Worm (Caenorhabditis elegans) whole organism, L4 larva: ENCODE measurements around the gene C45B11.5.

Experiments used
- F10B5.3 ChIP-seq: sonication (generic microtip); optimal IDR thresholded peaks from 2 replicates; lab custom pipeline; 2016; ENCODE audit warnings: mild to moderate bottlenecking, missing genetic modification characterization, missing compliant biosample characterization
- F26F4.8 ChIP-seq: fragments of 200-800 bp; sonication (Bioruptor generic); conservative IDR thresholded peaks from 2 replicates; pipeline ENCODE4 v1.3.6; 2022; ENCODE audit warnings: missing genetic modification characterization, missing compliant biosample characterization
- F37D6.2 ChIP-seq: sonication (generic microtip); optimal IDR thresholded peaks from 2 replicates; lab custom pipeline; 2016; ENCODE audit warnings: mild to moderate bottlenecking, missing genetic modification characterization, missing compliant biosample characterization
- F44E2.7 ChIP-seq: fragments of 200-800 bp; sonication (Bioruptor generic); IDR thresholded peaks from 2 replicates; pipeline ENCODE4 v2.1.2; 2022; ENCODE audit warnings: missing genetic modification characterization, missing compliant biosample characterization
- F49E8.2 ChIP-seq: sonication (generic microtip); optimal IDR thresholded peaks from 2 replicates; lab custom pipeline; 2016; ENCODE audit warnings: missing compliant biosample characterization, mild to moderate bottlenecking, missing genetic modification characterization, borderline replicate concordance
- T26A8.4 ChIP-seq: fragments of 200-800 bp; sonication (Bioruptor generic); IDR thresholded peaks from 2 replicates; pipeline ENCODE4 v1.3.6; 2022; ENCODE audit warnings: missing genetic modification characterization, missing compliant biosample characterization
- Y105C5A.15 ChIP-seq: fragments of 200-800 bp; sonication (Bioruptor generic); IDR thresholded peaks from 2 replicates; pipeline ENCODE4 v1.3.6; 2022; ENCODE audit warnings: missing genetic modification characterization, missing compliant biosample characterization
- aly-2 ChIP-seq: sonication (generic microtip); optimal IDR thresholded peaks from 2 replicates; lab custom pipeline; 2018; ENCODE audit warnings: missing biosample characterization, missing genetic modification characterization
- ama-1 ChIP-seq: fragments of 150-350 bp; optimal IDR thresholded peaks from 2 replicates; lab custom pipeline; 2014; ENCODE audit warnings: inconsistent platforms, mixed read lengths
- arid-1 ChIP-seq: fragments of 200-800 bp; sonication (Bioruptor generic); conservative IDR thresholded peaks from 2 replicates; pipeline ENCODE4 v1.3.6; 2022; ENCODE audit warnings: missing genetic modification reagents, missing genetic modification characterization, missing compliant biosample characterization
- ceh-20 ChIP-seq: fragments of 200-800 bp; sonication (Bioruptor generic); IDR thresholded peaks from 2 replicates; pipeline ENCODE4 v1.3.6; 2022; ENCODE audit warnings: missing genetic modification reagents, missing genetic modification characterization, missing compliant biosample characterization
- ces-1 ChIP-seq: fragments of 150-350 bp; sonication (generic microtip); optimal IDR thresholded peaks from 4 replicates; lab custom pipeline; 2014; ENCODE audit warnings: missing biosample characterization, missing genetic modification reagents, missing genetic modification characterization
- ctbp-1 ChIP-seq: fragments of 200-800 bp; sonication (Bioruptor generic); IDR thresholded peaks from 2 replicates; pipeline ENCODE4 v1.3.6; 2022; ENCODE audit warnings: missing genetic modification reagents, missing genetic modification characterization, missing compliant biosample characterization
- daf-12 ChIP-seq: fragments of 150-350 bp; optimal IDR thresholded peaks from 2 replicates; lab custom pipeline; 2014; ENCODE audit warnings: missing biosample characterization, missing genetic modification reagents, missing genetic modification characterization
- daf-16 ChIP-seq, 3 experiments: sonication (generic microtip); optimal IDR thresholded peaks; 2 replicates each; lab custom pipeline; 2016 to 2017; ENCODE audit warnings: missing genetic modification characterization in 3 of 3, missing genetic modification reagents in 3 of 3, mild to moderate bottlenecking in 2 of 3, missing compliant biosample characterization in 2 of 3, missing biosample characterization in 1 of 3, moderate library complexity in 1 of 3
- dpl-1 ChIP-seq: fragments of 150-350 bp; optimal IDR thresholded peaks from 2 replicates; lab custom pipeline; 2014; ENCODE audit warnings: missing biosample characterization, missing genetic modification reagents, missing genetic modification characterization
- egl-43 ChIP-seq: fragments of 200-800 bp; sonication (Bioruptor generic); IDR thresholded peaks from 2 replicates; pipeline ENCODE4 v1.3.6; 2022; ENCODE audit warnings: missing genetic modification reagents, missing genetic modification characterization, missing compliant biosample characterization
- hlh-11 ChIP-seq: fragments of 200-800 bp; sonication (Bioruptor generic); optimal IDR thresholded peaks from 2 replicates; lab custom pipeline; 2018; ENCODE audit warnings: mild to moderate bottlenecking, missing genetic modification characterization, missing compliant biosample characterization
- hlh-30 ChIP-seq: sonication (generic microtip); optimal IDR thresholded peaks from 2 replicates; lab custom pipeline; 2017; ENCODE audit warnings: antibody characterized with exemption, mild to moderate bottlenecking, missing genetic modification characterization, missing compliant biosample characterization; ENCODE audit not compliant: insufficient read depth
- hmg-1.1 ChIP-seq: fragments of 200-800 bp; sonication (Bioruptor generic); IDR thresholded peaks from 2 replicates; pipeline ENCODE4 v1.3.6; 2022; ENCODE audit warnings: missing genetic modification reagents, missing genetic modification characterization, missing compliant biosample characterization
- lim-7 ChIP-seq: fragments of 200-800 bp; sonication (Bioruptor generic); IDR thresholded peaks from 2 replicates; pipeline ENCODE4 v1.3.6; 2022; ENCODE audit warnings: missing genetic modification characterization, missing compliant biosample characterization
- lin-1 ChIP-seq: fragments of 200-800 bp; sonication (Bioruptor generic); IDR thresholded peaks from 2 replicates; pipeline ENCODE4 v1.3.6; 2022; ENCODE audit warnings: missing genetic modification reagents, missing genetic modification characterization, missing compliant biosample characterization
- lin-13 ChIP-seq: fragments of 150-350 bp; optimal IDR thresholded peaks from 2 replicates; lab custom pipeline; 2014; ENCODE audit warnings: missing biosample characterization, missing genetic modification reagents, missing genetic modification characterization
- lin-15B ChIP-seq: fragments of 150-350 bp; sonication (generic microtip); optimal IDR thresholded peaks from 3 replicates; lab custom pipeline; 2014; ENCODE audit warnings: missing biosample characterization, missing genetic modification characterization
- lin-29 ChIP-seq: fragments of 200-800 bp; sonication (Bioruptor generic); IDR thresholded peaks from 2 replicates; pipeline ENCODE4 v1.3.6; 2022; ENCODE audit warnings: missing genetic modification reagents, missing genetic modification characterization, missing compliant biosample characterization
- lin-38 ChIP-seq: fragments of 200-800 bp; sonication (Bioruptor generic); IDR thresholded peaks from 2 replicates; pipeline ENCODE4 v1.3.6; 2022; ENCODE audit warnings: missing genetic modification reagents, missing genetic modification characterization, missing compliant biosample characterization
- lsy-2 ChIP-seq, 2 experiments: fragments of 150-350 bp in 1 of 2; sonication (generic microtip) in 1 of 2; optimal IDR thresholded peaks; 2 replicates each; lab custom pipeline; 2014 to 2017; ENCODE audit warnings: missing biosample characterization in 2 of 2, missing genetic modification characterization in 2 of 2
- madf-5 ChIP-seq, 2 experiments: fragments of 200-800 bp; sonication (Bioruptor generic); IDR thresholded peaks; 2 replicates each; pipeline ENCODE4 v1.3.6; 2022; ENCODE audit warnings: missing compliant biosample characterization in 2 of 2, missing genetic modification characterization in 2 of 2
- madf-9 ChIP-seq: fragments of 200-800 bp; sonication (Bioruptor generic); conservative IDR thresholded peaks from 2 replicates; pipeline ENCODE4 v1.3.6; 2022; ENCODE audit warnings: missing genetic modification reagents, missing genetic modification characterization, missing compliant biosample characterization
- mep-1 ChIP-seq: fragments of 150-350 bp; sonication (generic microtip); optimal IDR thresholded peaks from 3 replicates; lab custom pipeline; 2014; ENCODE audit warnings: missing biosample characterization, missing genetic modification characterization
- mxl-2 ChIP-seq: fragments of 200-800 bp; sonication (Bioruptor generic); conservative IDR thresholded peaks from 2 replicates; pipeline ENCODE4 v1.3.6; 2022; ENCODE audit warnings: missing genetic modification reagents, missing genetic modification characterization, missing compliant biosample characterization
- nhr-10 ChIP-seq: fragments of 150-350 bp; optimal IDR thresholded peaks from 2 replicates; lab custom pipeline; 2014; ENCODE audit warnings: missing biosample characterization, missing genetic modification characterization
- nhr-11 ChIP-seq: fragments of 150-350 bp; optimal IDR thresholded peaks from 2 replicates; lab custom pipeline; 2014; ENCODE audit warnings: missing biosample characterization, missing genetic modification characterization
- nhr-28 ChIP-seq: fragments of 150-350 bp; optimal IDR thresholded peaks from 2 replicates; lab custom pipeline; 2014; ENCODE audit warnings: missing biosample characterization, missing genetic modification characterization
- nhr-42 ChIP-seq: fragments of 200-800 bp; sonication (Bioruptor generic); IDR thresholded peaks from 2 replicates; pipeline ENCODE4 v1.3.6; 2022; ENCODE audit warnings: missing genetic modification characterization, missing compliant biosample characterization
- nhr-6 ChIP-seq: fragments of 150-350 bp; optimal IDR thresholded peaks from 2 replicates; lab custom pipeline; 2014; ENCODE audit warnings: missing biosample characterization, missing genetic modification characterization
- pha-4 ChIP-seq, 2 experiments: fragments of 150-350 bp in 1 of 2; fragments of 200-800 bp in 1 of 2; sonication (Bioruptor generic) in 1 of 2; IDR thresholded peaks in 1 of 2; optimal IDR thresholded peaks in 1 of 2; 2 replicates each; pipeline versions ENCODE4 v1.3.6 to Lab custom; 2014 to 2022; ENCODE audit warnings: missing genetic modification characterization in 2 of 2, missing genetic modification reagents in 2 of 2, missing biosample characterization in 1 of 2, missing compliant biosample characterization in 1 of 2
- php-3 ChIP-seq: fragments of 200-800 bp; sonication (Bioruptor generic); IDR thresholded peaks from 2 replicates; pipeline ENCODE4 v1.3.6; 2022; ENCODE audit warnings: missing genetic modification reagents, missing genetic modification characterization, missing compliant biosample characterization
- pqm-1 ChIP-seq: sonication (generic microtip); optimal IDR thresholded peaks from 2 replicates; lab custom pipeline; 2017; ENCODE audit warnings: missing biosample characterization, missing genetic modification characterization
- rbr-2 ChIP-seq: sonication (generic microtip); optimal IDR thresholded peaks from 2 replicates; lab custom pipeline; 2016; ENCODE audit warnings: missing genotype, missing genetic modification characterization, missing compliant biosample characterization
- saeg-2 ChIP-seq: fragments of 200-800 bp; sonication (Bioruptor generic); IDR thresholded peaks from 2 replicates; pipeline ENCODE4 v1.3.6; 2022; ENCODE audit warnings: missing genetic modification reagents, missing genetic modification characterization, missing compliant biosample characterization
- set-16 ChIP-seq: fragments of 200-800 bp; sonication (Bioruptor generic); IDR thresholded peaks from 2 replicates; pipeline ENCODE4 v1.3.6; 2022; ENCODE audit warnings: missing genetic modification reagents, missing genetic modification characterization, missing compliant biosample characterization
- snpc-4 ChIP-seq: fragments of 150-350 bp; optimal IDR thresholded peaks from 2 replicates; lab custom pipeline; 2014; ENCODE audit warnings: missing biosample characterization, missing genetic modification characterization
- tag-97 ChIP-seq: fragments of 200-800 bp; sonication (Bioruptor generic); IDR thresholded peaks from 2 replicates; pipeline ENCODE4 v1.3.6; 2022; ENCODE audit warnings: missing genetic modification characterization, missing compliant biosample characterization
- tra-1 ChIP-seq: fragments of 200-800 bp; sonication (Bioruptor generic); IDR thresholded peaks from 2 replicates; pipeline ENCODE4 v1.3.6; 2022; ENCODE audit warnings: missing genetic modification reagents, missing genetic modification characterization, missing compliant biosample characterization
- unc-130 ChIP-seq: sonication (generic microtip); optimal IDR thresholded peaks from 2 replicates; lab custom pipeline; 2016; ENCODE audit warnings: missing genetic modification reagents, missing genetic modification characterization, missing compliant biosample characterization
- ztf-7 ChIP-seq: fragments of 150-350 bp; optimal IDR thresholded peaks from 2 replicates; lab custom pipeline; 2014; ENCODE audit warnings: missing biosample characterization, missing genetic modification characterization

The C45B11.5 gene

DNA sequence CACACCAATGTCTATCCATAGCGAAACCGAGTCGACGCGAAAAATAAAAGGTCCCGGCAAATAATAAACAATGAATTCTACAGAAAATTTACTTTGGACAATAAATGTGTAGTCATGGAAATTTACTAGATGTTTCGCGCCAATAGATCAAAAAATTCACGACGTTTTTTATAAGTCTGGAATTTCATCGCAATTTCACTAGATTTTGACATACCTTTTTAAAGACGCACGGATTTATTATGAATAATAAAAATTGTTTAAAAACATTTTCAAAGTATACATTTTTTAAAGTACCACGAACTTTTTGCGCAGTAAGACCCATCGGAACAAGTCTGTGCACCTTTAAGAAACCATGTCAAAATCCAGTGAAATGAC is 34.4 kb downstream of the C45B11.5 start:
- TF ChIP-seq lin-1 (GFP tag; lab: Robert Waterston, UW) = no peak
- no peak for TF ChIP-seq F49E8.2 (tag; lab: Kevin White, UChicago)
- no peak for TF ChIP-seq mep-1 (tag; lab: Kevin White, UChicago)
- no peak for TF ChIP-seq rbr-2 (tag; lab: Kevin White, UChicago)
- TF ChIP-seq pqm-1 (tag; lab: Kevin White, UChicago) = no peak
- no peak for TF ChIP-seq lin-15B (tag; lab: Kevin White, UChicago)
- TF ChIP-seq madf-9 (GFP tag; lab: Robert Waterston, UW) = no peak
- peak; percentile 16 for TF ChIP-seq F10B5.3 (tag; lab: Kevin White, UChicago)
- no peak for TF ChIP-seq ctbp-1 (GFP tag; lab: Robert Waterston, UW)
- TF ChIP-seq nhr-42 (GFP tag; lab: Robert Waterston, UW) = no peak
- TF ChIP-seq F26F4.8 (GFP tag; lab: Robert Waterston, UW) = no peak
- 0 out of 2 replicates have a peak, but pooled peaks have one; percentile 39 for TF ChIP-seq tag-97
- TF ChIP-seq nhr-10 (tag; lab: Kevin White, UChicago) = no peak
- no peak for TF ChIP-seq aly-2 (tag; lab: Kevin White, UChicago)
- no peak for TF ChIP-seq nhr-11 (tag; lab: Kevin White, UChicago)
- TF ChIP-seq set-16 = no peak
- TF ChIP-seq T26A8.4 = 0 out of 2 replicates have a peak, but pooled peaks have one; percentile 48
- TF ChIP-seq php-3 = no peak
- TF ChIP-seq F37D6.2 (tag; lab: Kevin White, UChicago) = no peak

- TF ChIP-seq lim-7 (GFP tag; lab: Robert Waterston, UW) = peak; percentile 57
- TF ChIP-seq lsy-2 (tag; optimal IDR thresholded peaks at IDR 0.05; lab: Kevin White, UChicago) = no peak
- TF ChIP-seq egl-43 = peak; percentile 77; the same call in 1 of the 2 replicates
- peak; percentile 1 for TF ChIP-seq pqm-1 (tag; lab: Kevin White, UChicago)
- TF ChIP-seq ztf-7 (tag; lab: Kevin White, UChicago) = no peak
- TF ChIP-seq hlh-11 = peak; percentile 15
- peak; percentile 25 for TF ChIP-seq aly-2 (tag; lab: Kevin White, UChicago)
- TF ChIP-seq tra-1 = peak; percentile 46; the same call in 1 of the 2 replicates
- TF ChIP-seq saeg-2 (GFP tag; lab: Robert Waterston, UW) = peak; percentile 67; the same call in 1 of the 2 replicates
- TF ChIP-seq ctbp-1 (GFP tag; lab: Robert Waterston, UW) = peak; percentile 75
- peak; percentile 10 for TF ChIP-seq nhr-6
- no peak for TF ChIP-seq ces-1 (GFP tag; lab: Kevin White, UChicago)
- peak; percentile 78 for TF ChIP-seq arid-1 (GFP tag; lab: Robert Waterston, UW)
- no peak for TF ChIP-seq dpl-1 (GFP tag; lab: Kevin White, UChicago)
- peak; percentile 93 for TF ChIP-seq F49E8.2 (tag; lab: Kevin White, UChicago)
- no peak for TF ChIP-seq ceh-20 (GFP tag; lab: Robert Waterston, UW)
- peak; percentile 12 for TF ChIP-seq nhr-28 (tag; lab: Kevin White, UChicago)
- TF ChIP-seq snpc-4 (tag; lab: Kevin White, UChicago) = no peak
- peak; percentile 50 for TF ChIP-seq lin-13 (GFP tag; lab: Kevin White, UChicago)
- TF ChIP-seq F44E2.7 (GFP tag; lab: Robert Waterston, UW) = 0 out of 2 replicates have a peak, but pooled peaks have one; percentile 30
- TF ChIP-seq F26F4.8 (GFP tag; lab: Robert Waterston, UW) = no peak
- TF ChIP-seq lin-1 (GFP tag; lab: Robert Waterston, UW) = 0 out of 2 replicates have a peak, but pooled peaks have one; percentile 24
- TF ChIP-seq daf-12 (tag; lab: Kevin White, UChicago) = no peak
- TF ChIP-seq madf-5 (GFP tag; IDR thresholded peaks at IDR 0.05; lab: Robert Waterston, UW) = peak in 1 of 2 experiments; percentile 83; a peak in 2 of 4 replicates
- peak; percentile 65; the same call in 1 of the 2 replicates for TF ChIP-seq Y105C5A.15 (GFP tag; lab: Robert Waterston, UW)
- no peak for TF ChIP-seq daf-16 (GFP tag; optimal IDR thresholded peaks at IDR 0.05; lab: Kevin White, UChicago)
- TF ChIP-seq daf-16 (tag; optimal IDR thresholded peaks at IDR 0.05; lab: Kevin White, UChicago) = no peak
- peak; percentile 50; the same call in 1 of the 2 replicates for TF ChIP-seq mxl-2 (GFP tag; lab: Robert Waterston, UW)
- TF ChIP-seq hlh-30 (tag; lab: Kevin White, UChicago) = peak; percentile 22
- TF ChIP-seq pha-4 (GFP tag; IDR thresholded peaks at IDR 0.05; lab: Robert Waterston, UW) = peak; percentile 49; the same call in 1 of the 2 replicates
- no peak for TF ChIP-seq pha-4 (tag; optimal IDR thresholded peaks at IDR 0.05; lab: Kevin White, UChicago)
- 0 out of 2 replicates have a peak, but pooled peaks have one; percentile 26 for TF ChIP-seq hmg-1.1 (GFP tag; lab: Robert Waterston, UW)
- TF ChIP-seq unc-130 (GFP tag; lab: Kevin White, UChicago) = peak; percentile 39
- 0 out of 2 replicates have a peak, but pooled peaks have one; percentile 9 for TF ChIP-seq lin-29 (GFP tag; lab: Robert Waterston, UW)
- peak; percentile 77 for TF ChIP-seq ama-1 (lab: Kevin White, UChicago)
- peak; percentile 83 for TF ChIP-seq lin-38 (GFP tag; lab: Robert Waterston, UW)
These were observed 34.8 kb downstream of the C45B11.5 start for ce11 chrV:11076403-11076802.
